Fruit fly (Drosophila melanogaster) whole organism, embryonic: ENCODE data around the gene sunn.

Experiments
- B-H1 ChIP-seq: fragments of 200-800 bp; sonication (Bioruptor generic); IDR thresholded peaks from 3 replicates; pipeline ENCODE4 v1.3.6; 2022; ENCODE audit warnings: missing biosample characterization, missing genetic modification characterization
- CG10462 ChIP-seq: fragments of 200-800 bp; sonication (Bioruptor generic); optimal IDR thresholded peaks from 2 replicates; lab custom pipeline; 2016; ENCODE audit warnings: missing biosample characterization, missing genetic modification characterization
- CG1233 ChIP-seq: fragments of 200-800 bp; sonication (Bioruptor generic); optimal IDR thresholded peaks from 4 replicates; lab custom pipeline; 2018; ENCODE audit warnings: missing biosample characterization, mild to moderate bottlenecking, missing genetic modification characterization
- CG14014 ChIP-seq: fragments of 200-800 bp; sonication (Bioruptor generic); IDR thresholded peaks from 2 replicates; pipeline ENCODE4 v1.3.6; 2022; ENCODE audit warnings: missing biosample characterization, missing genetic modification characterization
- CG16813 ChIP-seq: fragments of 200-800 bp; sonication (Bioruptor generic); IDR thresholded peaks from 3 replicates; pipeline ENCODE4 v1.3.6; 2022; ENCODE audit warnings: missing biosample characterization, missing genetic modification characterization; ENCODE audit not compliant: partially characterized antibody
- CG17385 ChIP-seq: fragments of 200-800 bp; sonication (Bioruptor generic); optimal IDR thresholded peaks from 3 replicates; lab custom pipeline; 2018; ENCODE audit warnings: missing biosample characterization, mild to moderate bottlenecking, missing genetic modification characterization
- CG1792 ChIP-seq: fragments of 200-800 bp; sonication (Bioruptor generic); optimal IDR thresholded peaks from 2 replicates; lab custom pipeline; 2016; ENCODE audit warnings: missing biosample characterization, missing genetic modification characterization
- CG2202 ChIP-seq: fragments of 200-800 bp; sonication (Bioruptor generic); optimal IDR thresholded peaks from 2 replicates; lab custom pipeline; 2018; ENCODE audit warnings: missing biosample characterization, mild to moderate bottlenecking, missing genetic modification characterization
- CG31365 ChIP-seq: fragments of 200-800 bp; sonication (Bioruptor generic); optimal IDR thresholded peaks from 2 replicates; lab custom pipeline; 2018; ENCODE audit warnings: missing biosample characterization, mild to moderate bottlenecking, missing genetic modification characterization
- CG32772 ChIP-seq: fragments of 200-800 bp; sonication (Bioruptor generic); IDR thresholded peaks from 2 replicates; pipeline ENCODE4 v1.3.6; 2022; ENCODE audit warnings: missing biosample characterization, missing genetic modification characterization
- CG3407 ChIP-seq: fragments of 200-800 bp; sonication (Bioruptor generic); optimal IDR thresholded peaks from 2 replicates; lab custom pipeline; 2018; ENCODE audit warnings: missing biosample characterization, mild to moderate bottlenecking, missing genetic modification characterization
- CG3838 ChIP-seq: fragments of 200-800 bp; sonication (Bioruptor generic); optimal IDR thresholded peaks from 3 replicates; lab custom pipeline; 2016; ENCODE audit warnings: missing biosample characterization, missing genetic modification characterization
- CG4854 ChIP-seq: fragments of 200-800 bp; sonication (Bioruptor generic); optimal IDR thresholded peaks from 2 replicates; lab custom pipeline; 2016; ENCODE audit warnings: missing biosample characterization, missing genetic modification characterization, inconsistent platforms
- CG6175 ChIP-seq: fragments of 200-800 bp; sonication (Bioruptor generic); IDR thresholded peaks from 3 replicates; pipeline ENCODE4 v1.3.6; 2022; ENCODE audit warnings: missing biosample characterization, missing genetic modification characterization
- CG6272 ChIP-seq: fragments of 200-800 bp; sonication (Bioruptor generic); IDR thresholded peaks from 2 replicates; pipeline ENCODE4 v1.3.6; 2022; ENCODE audit warnings: missing biosample characterization, missing genetic modification characterization
- CG6813 ChIP-seq: fragments of 200-800 bp; sonication (Bioruptor generic); optimal IDR thresholded peaks from 2 replicates; lab custom pipeline; 2017; ENCODE audit warnings: missing biosample characterization, missing genetic modification characterization, mild to moderate bottlenecking, moderate library complexity, missing genetic modification reagents
- CG7372 ChIP-seq: fragments of 200-800 bp; sonication (Bioruptor generic); IDR thresholded peaks from 2 replicates; pipeline ENCODE4 v1.3.6; 2022; ENCODE audit warnings: missing biosample characterization, missing genetic modification characterization
- CG8478 ChIP-seq: fragments of >200 bp; optimal IDR thresholded peaks from 2 replicates; lab custom pipeline; 2018
- Dbx ChIP-seq: fragments of 200-800 bp; sonication (Bioruptor generic); IDR thresholded peaks from 3 replicates; pipeline ENCODE4 v1.3.6; 2022; ENCODE audit warnings: missing biosample characterization, missing genetic modification characterization
- Deaf1 ChIP-seq: fragments of 200-800 bp; optimal IDR thresholded peaks from 3 replicates; lab custom pipeline; 2019; ENCODE audit warnings: missing biosample characterization, mild to moderate bottlenecking, missing genetic modification characterization, moderate library complexity
- E2f2 ChIP-seq: fragments of 200-800 bp; sonication (Bioruptor generic); IDR thresholded peaks from 2 replicates; pipeline ENCODE4 v1.3.6; 2022; ENCODE audit warnings: missing biosample characterization, missing genetic modification characterization
- Eip74EF ChIP-seq, 2 experiments: fragments of 200-800 bp in 1 of 2; fragments of >200 bp in 1 of 2; sonication (Bioruptor generic) in 1 of 2; optimal IDR thresholded peaks; 2 replicates each; lab custom pipeline; 2017 to 2019; ENCODE audit warnings: missing biosample characterization in 2 of 2, missing genetic modification characterization in 2 of 2, mild to moderate bottlenecking in 1 of 2, moderate library complexity in 1 of 2
- Ets65A ChIP-seq: fragments of 200-800 bp; sonication (Bioruptor generic); peaks from one replicate; lab custom pipeline; 2016; ENCODE audit warnings: missing biosample characterization, missing genetic modification characterization
- Gug ChIP-seq: fragments of 200-800 bp; sonication (Bioruptor generic); IDR thresholded peaks from 4 replicates; pipeline ENCODE4 v1.3.6; 2022; ENCODE audit warnings: missing biosample characterization, missing genetic modification characterization
- HmgZ ChIP-seq: fragments of 200-800 bp; sonication (Bioruptor generic); optimal IDR thresholded peaks from 2 replicates; lab custom pipeline; 2018; ENCODE audit warnings: missing biosample characterization, mild to moderate bottlenecking, missing genetic modification characterization
- Hr3 ChIP-seq: fragments of 200-800 bp; sonication (Bioruptor generic); optimal IDR thresholded peaks from 3 replicates; lab custom pipeline; 2016; ENCODE audit warnings: missing biosample characterization, missing genetic modification characterization
- Med ChIP-seq: fragments of 200-800 bp; sonication (Bioruptor generic); peaks from one replicate; lab custom pipeline; 2016; ENCODE audit warnings: missing biosample characterization, missing genetic modification characterization, mild to moderate bottlenecking, inconsistent platforms, moderate library complexity
- NFAT ChIP-seq: fragments of 200-800 bp; sonication (Bioruptor generic); IDR thresholded peaks from 2 replicates; pipeline ENCODE4 v1.3.6; 2022; ENCODE audit warnings: missing biosample characterization, missing genetic modification characterization
- NK7.1 ChIP-seq: fragments of 200-800 bp; sonication (Bioruptor generic); optimal IDR thresholded peaks from 3 replicates; lab custom pipeline; 2016; ENCODE audit warnings: missing biosample characterization, missing genetic modification characterization
- Rfx ChIP-seq: fragments of 200-800 bp; sonication (Bioruptor generic); IDR thresholded peaks from 2 replicates; pipeline ENCODE4 v1.3.6; 2022; ENCODE audit warnings: missing biosample characterization, missing genetic modification characterization
- Six4 ChIP-seq: fragments of 200-800 bp; sonication (Bioruptor generic); optimal IDR thresholded peaks from 2 replicates; lab custom pipeline; 2016; ENCODE audit warnings: missing biosample characterization, missing genetic modification characterization
- ato ChIP-seq: fragments of 200-800 bp; sonication (Bioruptor generic); IDR thresholded peaks from 2 replicates; pipeline ENCODE4 v1.3.6; 2022; ENCODE audit warnings: missing biosample characterization, missing genetic modification characterization; ENCODE audit not compliant: partially characterized antibody
- gem ChIP-seq: fragments of 200-800 bp; sonication (Bioruptor generic); optimal IDR thresholded peaks from 2 replicates; lab custom pipeline; 2019; ENCODE audit warnings: missing biosample characterization, mild to moderate bottlenecking, missing genetic modification characterization, moderate library complexity
- gfzf ChIP-seq: fragments of 200-800 bp; sonication (Bioruptor generic); optimal IDR thresholded peaks from 2 replicates; lab custom pipeline; 2016; ENCODE audit warnings: missing biosample characterization, mild to moderate bottlenecking, missing genetic modification characterization, moderate library complexity
- jumu ChIP-seq: fragments of 200-800 bp; sonication (Bioruptor generic); optimal IDR thresholded peaks from 3 replicates; lab custom pipeline; 2016; ENCODE audit warnings: missing biosample characterization, missing genetic modification characterization
- kah ChIP-seq: fragments of 200-800 bp; sonication (Bioruptor generic); optimal IDR thresholded peaks from 2 replicates; lab custom pipeline; 2018; ENCODE audit warnings: missing biosample characterization, mild to moderate bottlenecking, missing genetic modification characterization
- ken ChIP-seq: fragments of 200-800 bp; sonication (Bioruptor generic); IDR thresholded peaks from 3 replicates; pipeline ENCODE4 v1.3.6; 2022; ENCODE audit warnings: missing biosample characterization, missing genetic modification characterization
- oc ChIP-seq: fragments of 200-800 bp; sonication (Bioruptor generic); optimal IDR thresholded peaks from 2 replicates; lab custom pipeline; 2018; ENCODE audit warnings: missing biosample characterization, mild to moderate bottlenecking, missing genetic modification characterization, moderate library complexity
- org-1 ChIP-seq: fragments of 200-800 bp; sonication (Bioruptor generic); optimal IDR thresholded peaks from 2 replicates; lab custom pipeline; 2017; ENCODE audit warnings: missing biosample characterization, missing genetic modification characterization
- pfk ChIP-seq: fragments of 200-800 bp; sonication (Bioruptor generic); optimal IDR thresholded peaks from 2 replicates; lab custom pipeline; 2018; ENCODE audit warnings: missing biosample characterization, mild to moderate bottlenecking, missing genetic modification characterization, moderate library complexity
- psq ChIP-seq: fragments of 200-800 bp; sonication (Bioruptor generic); optimal IDR thresholded peaks from 2 replicates; lab custom pipeline; 2017; ENCODE audit warnings: missing biosample characterization, missing genetic modification characterization
- rib ChIP-seq: fragments of 200-800 bp; sonication (Bioruptor generic); IDR thresholded peaks from 2 replicates; pipeline ENCODE4 v1.3.6; 2022; ENCODE audit warnings: missing biosample characterization, missing genetic modification characterization
- sens-2 ChIP-seq: fragments of 200-800 bp; sonication (Bioruptor generic); IDR thresholded peaks from 2 replicates; pipeline ENCODE4 v1.3.6; 2022; ENCODE audit warnings: missing biosample characterization, missing genetic modification characterization
- tap ChIP-seq: fragments of 200-800 bp; optimal IDR thresholded peaks from 3 replicates; lab custom pipeline; 2019; ENCODE audit warnings: missing biosample characterization, mild to moderate bottlenecking, missing genetic modification characterization, moderate library complexity

sunn gene

DNA sequence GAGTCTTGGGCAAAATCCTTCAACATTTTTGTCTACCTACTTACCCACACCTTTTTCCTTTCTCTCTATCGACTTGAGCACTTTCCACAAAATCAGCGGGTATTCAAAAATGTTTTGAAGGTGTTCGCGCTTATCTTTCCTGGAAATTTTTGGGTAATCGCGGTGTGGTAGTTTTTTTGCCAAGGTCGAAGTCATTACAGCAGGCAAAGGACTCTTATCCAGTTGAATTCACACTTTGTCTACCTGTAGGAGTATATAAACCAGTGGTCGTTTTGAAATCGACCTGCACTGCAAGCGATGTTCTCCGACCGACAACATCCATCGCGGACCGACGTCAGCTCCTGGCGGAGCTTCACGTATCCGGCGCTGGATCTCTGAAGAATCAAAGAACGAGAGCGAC, 35.3 kb upstream of the sunn start (continued):
- TF ChIP-seq Deaf1 (tag; lab: Kevin White, UChicago) (no peak), CG2202 (tag; lab: Kevin White, UChicago) (no peak), NFAT (GFP tag; lab: Robert Waterston, UW) (no peak), Dbx (GFP tag; lab: Robert Waterston, UW) (no peak), jumu (GFP tag; lab: Kevin White, UChicago) (no peak), NK7.1 (GFP tag; lab: Kevin White, UChicago) (no peak), pfk (GFP tag; lab: Kevin White, UChicago) (no peak)

DNA sequence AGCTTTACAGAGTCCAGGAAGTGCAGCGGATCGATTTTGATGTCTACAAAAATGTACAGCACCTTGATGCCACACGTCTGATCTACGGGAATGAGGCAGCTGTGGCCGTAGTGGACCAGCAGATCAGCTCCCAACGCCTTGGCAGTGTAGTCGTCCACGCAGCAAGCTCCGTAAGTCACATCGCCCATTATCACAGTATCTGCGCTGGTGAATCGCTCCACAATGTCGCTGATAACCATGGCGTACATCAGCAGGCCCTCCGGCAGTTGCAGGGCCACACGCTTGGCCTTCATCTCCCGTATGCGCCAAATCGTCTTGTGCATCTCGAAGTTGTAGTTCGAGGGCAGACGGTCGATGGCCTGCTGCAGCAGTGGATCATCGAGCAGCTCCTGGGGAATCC, 33.1 kb upstream of the sunn start:
- TF ChIP-seq Med (GFP tag; lab: Kevin White, UChicago), result peak; percentile 63
- peak; percentile 82 for TF ChIP-seq CG8478 (lab: Kevin White, UChicago)
- TF ChIP-seq CG14014 (GFP tag; lab: Robert Waterston, UW), result no peak
- 0 out of 3 replicates have a peak, but pooled peaks have one; percentile 33 for TF ChIP-seq ken
- TF ChIP-seq Ets65A (GFP tag; lab: Kevin White, UChicago), result peak; percentile 23

DNA sequence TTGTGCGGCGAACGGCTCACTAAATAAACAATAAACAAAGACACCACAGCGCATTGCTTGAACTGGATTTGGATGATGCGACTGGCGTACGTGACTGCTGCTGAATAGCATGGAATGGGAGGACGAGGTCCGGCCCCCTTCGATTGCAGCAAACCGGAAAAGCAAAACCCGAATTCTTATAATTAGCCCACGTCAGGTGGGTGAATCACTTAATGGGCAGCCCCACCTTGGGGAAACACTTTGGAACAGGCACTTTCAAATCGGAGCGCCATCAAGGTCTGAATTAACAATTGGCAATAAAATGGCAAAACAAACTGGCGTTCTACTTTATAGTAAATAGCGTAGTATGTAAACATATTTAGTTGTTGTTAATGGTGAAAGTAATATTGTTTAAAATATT, 32.3 kb upstream of the sunn start:
- no peak for TF ChIP-seq CG1792 (GFP tag; lab: Kevin White, UChicago)
- peak; percentile 48; the same call in 1 of the 2 replicates for TF ChIP-seq rib (GFP tag; lab: Robert Waterston, UW)
- peak in 1 of 2 experiments; percentile 94 for TF ChIP-seq Eip74EF (GFP tag; optimal IDR thresholded peaks at IDR 0.05; lab: Kevin White, UChicago)

DNA sequence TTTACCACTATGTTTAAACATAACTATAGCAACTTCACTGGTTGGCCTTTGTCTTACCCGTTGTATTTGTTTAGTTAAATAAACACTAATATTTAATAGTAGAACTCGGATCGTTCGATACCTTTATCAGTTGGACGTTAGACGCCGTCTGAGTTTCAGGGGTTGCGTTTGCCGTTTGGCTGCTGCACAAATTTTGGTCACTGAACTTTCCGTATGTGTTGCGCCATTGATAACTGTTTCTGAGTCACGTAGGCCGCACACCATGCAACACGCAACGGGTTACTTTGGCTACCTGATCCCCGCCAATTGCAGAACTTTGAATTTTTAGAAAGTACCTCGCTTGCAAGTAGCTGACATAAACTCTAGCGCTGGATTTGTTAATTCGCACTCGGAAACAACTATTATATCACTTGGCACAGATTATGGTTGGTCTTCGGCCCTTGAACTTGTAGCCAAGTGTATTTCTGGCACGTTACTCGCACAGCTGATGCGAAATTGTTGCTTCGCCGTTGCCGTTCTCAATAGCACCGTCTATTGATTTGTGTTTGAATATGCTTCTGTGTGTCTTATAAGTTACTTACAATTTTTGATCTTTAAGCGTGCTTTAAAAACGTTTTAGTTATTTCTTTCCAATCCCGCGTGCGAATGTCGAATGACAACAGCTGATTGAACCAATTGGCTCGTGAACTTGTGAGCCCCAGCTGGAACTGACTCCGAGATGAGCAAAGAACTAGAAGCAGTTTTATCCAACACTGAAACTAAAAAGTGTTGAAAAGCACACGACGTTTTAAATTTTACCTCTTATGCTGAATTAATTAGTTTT, 31.6 kb upstream of the sunn start, which contains the start of gene Dph1:
Dph1 (minus strand) TSS at position 670 of the 823 bp plus-strand sequence.
- TF ChIP-seq sens-2 (GFP tag; lab: Robert Waterston, UW) (no peak; the same call in 1 of the 2 replicates), Six4 (GFP tag; lab: Kevin White, UChicago) (peak; percentile 92), psq (no peak), B-H1 (peak; percentile 78), CG6272 (GFP tag; lab: Robert Waterston, UW) (peak; percentile 75), E2f2 (GFP tag; lab: Robert Waterston, UW) (peak; percentile 91), ato (GFP tag; lab: Robert Waterston, UW) (no peak), gem (tag; lab: Kevin White, UChicago) (peak; percentile 87), CG6175 (GFP tag; lab: Robert Waterston, UW) (peak; percentile 67; the same call in 2 of the 3 replicates), CG8478 (lab: Kevin White, UChicago) (no peak), Gug (GFP tag; lab: Robert Waterston, UW) (peak; percentile 86), tap (tag; lab: Kevin White, UChicago) (peak; percentile 82), CG1233 (peak; percentile 85), CG16813 (GFP tag; lab: Robert Waterston, UW) (no peak), HmgZ (peak; percentile 71), gfzf (GFP tag; lab: Kevin White, UChicago) (peak; percentile 8), oc (tag; lab: Kevin White, UChicago) (peak; percentile 91), CG1792 (GFP tag; lab: Kevin White, UChicago) (peak; percentile 26), CG3407 (GFP tag; lab: Kevin White, UChicago) (peak; percentile 62), CG6813 (peak; percentile 84), CG32772 (GFP tag; lab: Robert Waterston, UW) (no peak; the same call in 1 of the 2 replicates), CG3838 (GFP tag; lab: Kevin White, UChicago) (peak; percentile 69), CG14014 (GFP tag; lab: Robert Waterston, UW) (peak; percentile 79), Rfx (GFP tag; lab: Robert Waterston, UW) (peak; percentile 83), org-1 (peak; percentile 86), CG10462 (peak; percentile 55), CG31365 (tag; lab: Kevin White, UChicago) (peak; percentile 74), CG7372 (GFP tag; lab: Robert Waterston, UW) (peak; percentile 85), CG4854 (GFP tag; lab: Kevin White, UChicago) (peak; percentile 32), CG17385 (GFP tag; lab: Kevin White, UChicago) (peak; percentile 76), kah (GFP tag; lab: Kevin White, UChicago) (peak; percentile 5), Hr3 (GFP tag; lab: Kevin White, UChicago) (peak; percentile 65)
